Fruit fly (Drosophila melanogaster) whole organism, embryonic: Measurements from ENCODE around the gene CG15337.

Source experiments
- BEAF-32 ChIP-seq: fragments of 200-800 bp; sonication (Bioruptor generic); optimal IDR thresholded peaks from 3 replicates; lab custom pipeline; 2017; ENCODE audit warnings: missing biosample characterization, missing genetic modification characterization, mild to moderate bottlenecking, moderate library complexity, missing genetic modification reagents
- CG11247 ChIP-seq: fragments of 200-800 bp; sonication (Bioruptor generic); IDR thresholded peaks from 2 replicates; pipeline ENCODE4 v1.3.6; 2022; ENCODE audit warnings: missing biosample characterization, missing genetic modification characterization
- CG11696 ChIP-seq: fragments of 200-800 bp; sonication (Bioruptor generic); IDR thresholded peaks from 2 replicates; pipeline ENCODE4 v1.3.6; 2022; ENCODE audit warnings: missing biosample characterization, missing genetic modification characterization
- CG12391 ChIP-seq: fragments of 200-800 bp; sonication (Bioruptor generic); optimal IDR thresholded peaks from 3 replicates; lab custom pipeline; 2018; ENCODE audit warnings: missing biosample characterization, mild to moderate bottlenecking, missing genetic modification characterization, moderate library complexity
- CG13287 ChIP-seq: fragments of 200-800 bp; sonication (Bioruptor generic); IDR thresholded peaks from 2 replicates; pipeline ENCODE4 v1.3.6; 2022; ENCODE audit warnings: missing biosample characterization, missing genetic modification characterization; ENCODE audit not compliant: partially characterized antibody
- CG15011 ChIP-seq: fragments of 200-800 bp; sonication (Bioruptor generic); optimal IDR thresholded peaks from 3 replicates; lab custom pipeline; 2018; ENCODE audit warnings: missing biosample characterization, mild to moderate bottlenecking, missing genetic modification characterization
- CG15479 ChIP-seq: fragments of 200-800 bp; sonication (Bioruptor generic); optimal IDR thresholded peaks from 3 replicates; lab custom pipeline; 2019; ENCODE audit warnings: missing biosample characterization, mild to moderate bottlenecking, missing genetic modification characterization, moderate library complexity
- CG16863 ChIP-seq: fragments of 200-800 bp; sonication (Bioruptor generic); optimal IDR thresholded peaks from 3 replicates; lab custom pipeline; 2016; ENCODE audit warnings: missing biosample characterization, missing genetic modification characterization
- CG17361 ChIP-seq: fragments of 200-800 bp; sonication (Bioruptor generic); IDR thresholded peaks from 3 replicates; pipeline ENCODE4 v1.3.6; 2022; ENCODE audit warnings: missing biosample characterization, missing genetic modification characterization
- CG2202 ChIP-seq: fragments of 200-800 bp; sonication (Bioruptor generic); optimal IDR thresholded peaks from 2 replicates; lab custom pipeline; 2018; ENCODE audit warnings: missing biosample characterization, mild to moderate bottlenecking, missing genetic modification characterization
- CG2678 ChIP-seq: fragments of 200-800 bp; sonication (Bioruptor generic); optimal IDR thresholded peaks from 3 replicates; lab custom pipeline; 2019; ENCODE audit warnings: missing biosample characterization, mild to moderate bottlenecking, missing genetic modification characterization, moderate library complexity
- CG2712 ChIP-seq: fragments of 200-800 bp; optimal IDR thresholded peaks from 3 replicates; lab custom pipeline; 2019; ENCODE audit warnings: missing biosample characterization, mild to moderate bottlenecking, missing genetic modification characterization, moderate library complexity
- CG3065 ChIP-seq: fragments of 200-800 bp; sonication (Bioruptor generic); optimal IDR thresholded peaks from 2 replicates; lab custom pipeline; 2016; ENCODE audit warnings: missing biosample characterization, missing genetic modification characterization
- CG31388 ChIP-seq: fragments of 200-800 bp; sonication (Bioruptor generic); optimal IDR thresholded peaks from 2 replicates; lab custom pipeline; 2016; ENCODE audit warnings: missing biosample characterization, missing genetic modification characterization
- CG4328 ChIP-seq: fragments of 200-800 bp; sonication (Bioruptor generic); optimal IDR thresholded peaks from 3 replicates; lab custom pipeline; 2017; ENCODE audit warnings: missing biosample characterization, missing genetic modification reagents, missing genetic modification characterization
- CG7357 ChIP-seq: fragments of 200-800 bp; sonication (Bioruptor generic); IDR thresholded peaks from 3 replicates; pipeline ENCODE4 v1.3.6; 2022; ENCODE audit warnings: missing biosample characterization, missing genetic modification characterization
- CG8089 ChIP-seq: fragments of 200-800 bp; sonication (Bioruptor generic); optimal IDR thresholded peaks from 3 replicates; lab custom pipeline; 2016; ENCODE audit warnings: missing biosample characterization, missing genetic modification characterization
- CG8388 ChIP-seq: fragments of 200-800 bp; sonication (Bioruptor generic); optimal IDR thresholded peaks from 2 replicates; lab custom pipeline; 2019; ENCODE audit warnings: missing biosample characterization, mild to moderate bottlenecking, missing genetic modification characterization, moderate library complexity
- Dip2 ChIP-seq: fragments of 200-800 bp; sonication (Bioruptor generic); IDR thresholded peaks from 2 replicates; pipeline ENCODE4 v1.3.6; 2022; ENCODE audit warnings: missing biosample characterization, missing genetic modification characterization
- Fer1 ChIP-seq: fragments of 200-800 bp; sonication (Bioruptor generic); optimal IDR thresholded peaks from 2 replicates; lab custom pipeline; 2017; ENCODE audit warnings: missing biosample characterization, mild to moderate bottlenecking, missing genetic modification characterization
- Gug ChIP-seq: fragments of 200-800 bp; sonication (Bioruptor generic); IDR thresholded peaks from 4 replicates; pipeline ENCODE4 v1.3.6; 2022; ENCODE audit warnings: missing biosample characterization, missing genetic modification characterization
- HmgZ ChIP-seq: fragments of 200-800 bp; sonication (Bioruptor generic); optimal IDR thresholded peaks from 2 replicates; lab custom pipeline; 2018; ENCODE audit warnings: missing biosample characterization, mild to moderate bottlenecking, missing genetic modification characterization
- Hr3 ChIP-seq: fragments of 200-800 bp; sonication (Bioruptor generic); optimal IDR thresholded peaks from 3 replicates; lab custom pipeline; 2016; ENCODE audit warnings: missing biosample characterization, missing genetic modification characterization
- Med ChIP-seq: fragments of 200-800 bp; sonication (Bioruptor generic); peaks from one replicate; lab custom pipeline; 2016; ENCODE audit warnings: missing biosample characterization, missing genetic modification characterization, mild to moderate bottlenecking, inconsistent platforms, moderate library complexity
- NfI ChIP-seq: fragments of 200-800 bp; sonication (Bioruptor generic); optimal IDR thresholded peaks from 3 replicates; lab custom pipeline; 2018; ENCODE audit warnings: missing biosample characterization, mild to moderate bottlenecking, missing genetic modification characterization, moderate library complexity
- Rx ChIP-seq: fragments of 200-800 bp; sonication (Bioruptor generic); IDR thresholded peaks from 2 replicates; pipeline ENCODE4 v1.3.6; 2022; ENCODE audit warnings: missing biosample characterization, missing genetic modification characterization
- Sry-δ ChIP-seq: fragments of 200-800 bp; sonication (Bioruptor generic); optimal IDR thresholded peaks from 2 replicates; lab custom pipeline; 2016; ENCODE audit warnings: missing biosample characterization, missing genetic modification characterization
- Stat92E ChIP-seq, 3 experiments: fragments of >200 bp in 2 of 3; fragments of 200-800 bp in 1 of 3; sonication (Bioruptor generic) in 1 of 3; optimal IDR thresholded peaks; 2 replicates each; lab custom pipeline; 2017 to 2019; ENCODE audit warnings: missing biosample characterization in 3 of 3, missing genetic modification characterization in 3 of 3, mild to moderate bottlenecking in 1 of 3, moderate library complexity in 1 of 3
- bcd ChIP-seq: fragments of 200-800 bp; sonication (Bioruptor generic); optimal IDR thresholded peaks from 2 replicates; lab custom pipeline; 2017; ENCODE audit warnings: missing biosample characterization, mild to moderate bottlenecking, missing genetic modification characterization
- bowl ChIP-seq: fragments of 200-800 bp; sonication (Bioruptor generic); IDR thresholded peaks from 2 replicates; pipeline ENCODE4 v1.3.6; 2022; ENCODE audit warnings: missing biosample characterization, missing genetic modification characterization
- cato ChIP-seq: fragments of 200-800 bp; sonication (Bioruptor generic); optimal IDR thresholded peaks from 2 replicates; lab custom pipeline; 2016; ENCODE audit warnings: missing biosample characterization, missing genetic modification characterization, borderline replicate concordance
- dan ChIP-seq: fragments of 200-800 bp; sonication (Bioruptor generic); IDR thresholded peaks from 2 replicates; pipeline ENCODE4 v1.3.6; 2022; ENCODE audit warnings: missing biosample characterization, missing genetic modification characterization
- dmrt11E ChIP-seq: fragments of 200-800 bp; sonication (Bioruptor generic); optimal IDR thresholded peaks from 3 replicates; lab custom pipeline; 2018; ENCODE audit warnings: missing biosample characterization, mild to moderate bottlenecking, missing genetic modification characterization, moderate library complexity
- ems ChIP-seq: fragments of 200-800 bp; sonication (Bioruptor generic); optimal IDR thresholded peaks from 3 replicates; lab custom pipeline; 2016; ENCODE audit warnings: missing biosample characterization, missing genetic modification characterization
- esg ChIP-seq: fragments of 200-800 bp; sonication (Bioruptor generic); conservative IDR thresholded peaks from 2 replicates; pipeline ENCODE4 v1.3.6; 2022; ENCODE audit warnings: missing biosample characterization, missing genetic modification characterization
- gce ChIP-seq: fragments of 200-800 bp; sonication (Bioruptor generic); IDR thresholded peaks from 3 replicates; pipeline ENCODE4 v1.3.6; 2022; ENCODE audit warnings: missing biosample characterization, missing genetic modification characterization
- grau ChIP-seq: fragments of 200-800 bp; optimal IDR thresholded peaks from 3 replicates; lab custom pipeline; 2019; ENCODE audit warnings: missing biosample characterization, mild to moderate bottlenecking, missing genetic modification characterization, moderate library complexity
- her ChIP-seq: fragments of 200-800 bp; sonication (Bioruptor generic); optimal IDR thresholded peaks from 2 replicates; lab custom pipeline; 2016; ENCODE audit warnings: missing biosample characterization, missing genetic modification characterization
- jing ChIP-seq: fragments of 200-800 bp; sonication (Bioruptor generic); optimal IDR thresholded peaks from 2 replicates; lab custom pipeline; 2018; ENCODE audit warnings: missing biosample characterization, mild to moderate bottlenecking, missing genetic modification characterization
- kay ChIP-seq: fragments of 200-800 bp; sonication (Bioruptor generic); optimal IDR thresholded peaks from 2 replicates; lab custom pipeline; 2016; ENCODE audit warnings: missing biosample characterization, missing genetic modification characterization
- kni ChIP-seq: fragments of 200-800 bp; sonication (Bioruptor generic); optimal IDR thresholded peaks from 3 replicates; lab custom pipeline; 2017; ENCODE audit warnings: mild to moderate bottlenecking, missing biosample characterization, missing genetic modification reagents, missing genetic modification characterization
- lola ChIP-seq, 3 experiments: fragments of >200 bp in 2 of 3; fragments of 200-800 bp in 1 of 3; sonication (Bioruptor generic) in 1 of 3; optimal IDR thresholded peaks; 2 replicates each; lab custom pipeline; 2017 to 2019; ENCODE audit warnings: missing biosample characterization in 3 of 3, missing genetic modification characterization in 3 of 3, mild to moderate bottlenecking in 1 of 3, moderate library complexity in 1 of 3
- luna ChIP-seq: fragments of 200-800 bp; sonication (Bioruptor generic); optimal IDR thresholded peaks from 2 replicates; lab custom pipeline; 2016; ENCODE audit warnings: missing biosample characterization, missing genetic modification characterization
- nerfin-2 ChIP-seq: fragments of 200-800 bp; sonication (Bioruptor generic); IDR thresholded peaks from 2 replicates; pipeline ENCODE4 v1.3.6; 2022; ENCODE audit warnings: missing biosample characterization, missing genetic modification characterization; ENCODE audit not compliant: partially characterized antibody
- odd ChIP-seq: fragments of 200-800 bp; sonication (Bioruptor generic); optimal IDR thresholded peaks from 2 replicates; lab custom pipeline; 2017; ENCODE audit warnings: missing biosample characterization, mild to moderate bottlenecking, missing genetic modification characterization
- p53 ChIP-seq: fragments of 200-800 bp; sonication (Bioruptor generic); optimal IDR thresholded peaks from 2 replicates; lab custom pipeline; 2016; ENCODE audit warnings: missing biosample characterization, missing genetic modification characterization
- seq ChIP-seq: fragments of 200-800 bp; sonication (Bioruptor generic); IDR thresholded peaks from 2 replicates; pipeline ENCODE4 v1.3.6; 2022; ENCODE audit warnings: missing biosample characterization, missing genetic modification characterization
- shn ChIP-seq: fragments of 200-800 bp; sonication (Bioruptor generic); optimal IDR thresholded peaks from 3 replicates; lab custom pipeline; 2016; ENCODE audit warnings: missing biosample characterization, missing genetic modification characterization
- tio ChIP-seq: fragments of 200-800 bp; sonication (Bioruptor generic); optimal IDR thresholded peaks from 2 replicates; lab custom pipeline; 2017; ENCODE audit warnings: missing biosample characterization, missing genetic modification characterization, inconsistent platforms
- unc-4 ChIP-seq: fragments of 200-800 bp; sonication (Bioruptor generic); IDR thresholded peaks from 2 replicates; pipeline ENCODE4 v1.3.6; 2022; ENCODE audit warnings: missing biosample characterization, missing genetic modification characterization; ENCODE audit not compliant: partially characterized antibody

CG15337 gene

DNA sequence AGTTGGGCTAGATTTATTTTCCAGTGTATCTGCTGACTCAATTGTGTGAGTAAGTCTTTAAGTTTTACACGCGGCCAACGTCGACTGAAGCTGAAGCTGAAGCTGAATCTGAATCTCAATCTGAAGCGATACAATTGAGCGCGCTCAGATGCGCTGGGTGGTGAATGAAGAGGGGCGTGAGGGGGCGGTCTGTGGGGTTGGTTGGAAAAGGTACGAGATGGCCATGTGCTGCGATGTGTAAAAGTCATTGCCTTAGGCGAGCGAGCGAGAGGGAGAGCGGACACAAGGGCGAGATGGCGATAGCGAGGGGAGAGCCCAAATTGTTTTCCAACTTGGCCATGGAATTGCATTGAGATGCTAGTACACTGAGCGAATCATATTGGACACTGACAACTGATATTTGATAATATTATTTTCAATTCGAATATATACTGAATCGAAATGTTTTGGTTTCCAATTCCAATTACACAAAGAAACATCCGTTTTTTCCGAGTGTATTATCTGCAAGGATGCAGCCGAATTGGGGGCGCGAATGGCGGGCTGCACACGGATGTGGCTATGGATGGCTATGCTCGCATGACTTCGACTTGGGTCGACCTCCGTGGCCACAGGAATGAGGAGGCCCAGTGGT is 36.9 kb downstream of the CG15337 start (continued):
- TF ChIP-seq dan (GFP tag; lab: Robert Waterston, UW): no peak
- peak; percentile 26; the same call in 1 of the 4 replicates for TF ChIP-seq Gug (GFP tag; lab: Robert Waterston, UW)
- TF ChIP-seq shn (GFP tag; lab: Kevin White, UChicago): no peak
- no peak for TF ChIP-seq Sry-δ (GFP tag; lab: Kevin White, UChicago)
- TF ChIP-seq CG17361 (GFP tag; lab: Robert Waterston, UW): no peak
- peak; percentile 17 for TF ChIP-seq grau (tag; lab: Kevin White, UChicago)
- TF ChIP-seq kni: no peak
- no peak for TF ChIP-seq nerfin-2 (GFP tag; lab: Robert Waterston, UW)
- TF ChIP-seq p53 (GFP tag; lab: Kevin White, UChicago): no peak
- no peak for TF ChIP-seq BEAF-32 (GFP tag; lab: Kevin White, UChicago)
- TF ChIP-seq Dip2 (GFP tag; lab: Robert Waterston, UW): no peak
- peak; percentile 43 for TF ChIP-seq dmrt11E (tag; lab: Kevin White, UChicago)
- no peak for TF ChIP-seq CG16863 (GFP tag; lab: Kevin White, UChicago)
- peak; percentile 81 for TF ChIP-seq Med (GFP tag; lab: Kevin White, UChicago)
- no peak for TF ChIP-seq unc-4 (GFP tag; lab: Robert Waterston, UW)
- peak; percentile 38; the same call in 1 of the 2 replicates for TF ChIP-seq seq (GFP tag; lab: Robert Waterston, UW)
- no peak for TF ChIP-seq gce (GFP tag; lab: Robert Waterston, UW)
- TF ChIP-seq CG31388 (GFP tag; lab: Kevin White, UChicago): no peak
- TF ChIP-seq kay: no peak
- TF ChIP-seq CG13287 (GFP tag; lab: Robert Waterston, UW): no peak
- TF ChIP-seq CG4328: no peak
- TF ChIP-seq CG15011: no peak
- TF ChIP-seq ems: peak; percentile 12
- TF ChIP-seq Hr3 (GFP tag; lab: Kevin White, UChicago): no peak
- TF ChIP-seq Stat92E (GFP tag; optimal IDR thresholded peaks at IDR 0.05; lab: Kevin White, UChicago): no peak
- TF ChIP-seq HmgZ (tag; lab: Kevin White, UChicago): no peak
- no peak for TF ChIP-seq her (GFP tag; lab: Kevin White, UChicago)
- TF ChIP-seq cato: no peak
- TF ChIP-seq CG8089 (GFP tag; lab: Kevin White, UChicago): no peak
- peak; percentile 34 for TF ChIP-seq CG2678 (tag; lab: Kevin White, UChicago)
- TF ChIP-seq CG2712 (tag; lab: Kevin White, UChicago): peak; percentile 51
- no peak for TF ChIP-seq CG15479 (GFP tag; lab: Kevin White, UChicago)
- TF ChIP-seq CG12391: peak; percentile 34
- peak; percentile 49 for TF ChIP-seq Rx (GFP tag; lab: Robert Waterston, UW)
- TF ChIP-seq CG2202 (tag; lab: Kevin White, UChicago): no peak
- TF ChIP-seq CG7357 (GFP tag; lab: Robert Waterston, UW): peak; percentile 54; the same call in 1 of the 3 replicates
- no peak for TF ChIP-seq Fer1
- peak; percentile 41 for TF ChIP-seq bcd (GFP tag; lab: Kevin White, UChicago)
- peak; percentile 49 for TF ChIP-seq esg (GFP tag; lab: Robert Waterston, UW)
- TF ChIP-seq odd (GFP tag; lab: Kevin White, UChicago): no peak
- peak; percentile 47 for TF ChIP-seq CG8388 (GFP tag; lab: Kevin White, UChicago)
- TF ChIP-seq bowl: no peak
- no peak for TF ChIP-seq tio (GFP tag; lab: Kevin White, UChicago)
- TF ChIP-seq jing (GFP tag; lab: Kevin White, UChicago): peak; percentile 1
- TF ChIP-seq luna (GFP tag; lab: Kevin White, UChicago): no peak
- 0 out of 2 replicates have a peak, but pooled peaks have one; percentile 18 for TF ChIP-seq CG11247
- TF ChIP-seq lola (GFP tag; optimal IDR thresholded peaks at IDR 0.05; lab: Kevin White, UChicago): no peak
- peak; percentile 40 for TF ChIP-seq NfI (GFP tag; lab: Kevin White, UChicago)
- TF ChIP-seq CG11696: 0 out of 2 replicates have a peak, but pooled peaks have one; percentile 29
- TF ChIP-seq CG3065: no peak
